Worm (Caenorhabditis elegans) whole organism, young adult: ENCODE data around the gene casy-1.

ENCODE experiments used
- F37B4.10 ChIP-seq: fragments of 200-800 bp; sonication (Bioruptor generic); IDR thresholded peaks from 2 replicates; pipeline ENCODE4 v1.3.6; 2022; ENCODE audit warnings: missing genetic modification characterization, missing compliant biosample characterization
- F52B5.7 ChIP-seq: sonication (generic microtip); optimal IDR thresholded peaks from 2 replicates; lab custom pipeline; 2016; ENCODE audit warnings: mild to moderate bottlenecking, missing genetic modification characterization, missing compliant biosample characterization
- F57C9.4 ChIP-seq: sonication (generic microtip); optimal IDR thresholded peaks from 2 replicates; lab custom pipeline; 2017; ENCODE audit warnings: mild to moderate bottlenecking, missing genetic modification characterization, missing compliant biosample characterization
- K12H6.12 ChIP-seq: fragments of 200-800 bp; sonication (Bioruptor generic); optimal IDR thresholded peaks from 2 replicates; lab custom pipeline; 2018; ENCODE audit warnings: mild to moderate bottlenecking, missing genetic modification characterization, missing compliant biosample characterization
- atf-7 ChIP-seq: sonication (generic microtip); optimal IDR thresholded peaks from 2 replicates; lab custom pipeline; 2017; ENCODE audit warnings: mild to moderate bottlenecking, missing genetic modification characterization, missing compliant biosample characterization
- attf-5 ChIP-seq: fragments of 200-800 bp; sonication (Bioruptor generic); optimal IDR thresholded peaks from 2 replicates; lab custom pipeline; 2018; ENCODE audit warnings: mild to moderate bottlenecking, missing genetic modification characterization, missing compliant biosample characterization
- bed-1 ChIP-seq: fragments of 200-800 bp; sonication (Bioruptor generic); IDR thresholded peaks from 2 replicates; pipeline ENCODE4 v1.3.6; 2022; ENCODE audit warnings: missing genetic modification reagents, missing genetic modification characterization, missing compliant biosample characterization
- cebp-1 ChIP-seq, 2 experiments: fragments of 200-800 bp in 1 of 2; sonication (Bioruptor generic) in 1 of 2; sonication (generic microtip) in 1 of 2; IDR thresholded peaks in 1 of 2; optimal IDR thresholded peaks in 1 of 2; 2 replicates each; pipeline versions ENCODE4 v1.3.6 to Lab custom; 2017 to 2022; ENCODE audit warnings: missing compliant biosample characterization in 2 of 2, missing genetic modification characterization in 2 of 2, mild to moderate bottlenecking in 1 of 2, missing genetic modification reagents in 1 of 2, moderate library complexity in 1 of 2
- ceh-100 ChIP-seq: fragments of 200-800 bp; sonication (Bioruptor generic); IDR thresholded peaks from 2 replicates; pipeline ENCODE4 v1.3.6; 2022; ENCODE audit warnings: missing genetic modification reagents, missing genetic modification characterization, missing compliant biosample characterization
- ceh-40 ChIP-seq: fragments of 200-800 bp; sonication (Bioruptor generic); IDR thresholded peaks from 2 replicates; pipeline ENCODE4 v1.3.6; 2022; ENCODE audit warnings: missing genetic modification characterization, missing compliant biosample characterization
- ceh-58 ChIP-seq: fragments of 200-800 bp; sonication (Bioruptor generic); IDR thresholded peaks from 2 replicates; pipeline ENCODE4 v1.3.6; 2022; ENCODE audit warnings: missing genetic modification characterization, missing compliant biosample characterization
- ceh-79 ChIP-seq: sonication (generic microtip); optimal IDR thresholded peaks from 2 replicates; lab custom pipeline; 2017; ENCODE audit warnings: mild to moderate bottlenecking, missing genetic modification characterization, missing compliant biosample characterization
- ceh-91 ChIP-seq: fragments of 200-800 bp; sonication (Bioruptor generic); IDR thresholded peaks from 2 replicates; pipeline ENCODE4 v1.3.6; 2022; ENCODE audit warnings: missing genetic modification reagents, missing genetic modification characterization, missing compliant biosample characterization
- dpff-1 ChIP-seq: sonication (generic microtip); optimal IDR thresholded peaks from 2 replicates; lab custom pipeline; 2017; ENCODE audit warnings: mild to moderate bottlenecking, missing genetic modification characterization, missing compliant biosample characterization
- ekl-4 ChIP-seq: fragments of 200-800 bp; sonication (Bioruptor generic); IDR thresholded peaks from 2 replicates; pipeline ENCODE4 v1.3.6; 2022; ENCODE audit warnings: missing genetic modification reagents, missing genetic modification characterization, missing compliant biosample characterization
- gei-17 ChIP-seq: fragments of 200-800 bp; sonication (Bioruptor generic); optimal IDR thresholded peaks from 2 replicates; lab custom pipeline; 2018; ENCODE audit warnings: mild to moderate bottlenecking, missing genetic modification characterization, missing compliant biosample characterization
- him-1 ChIP-seq: sonication (generic microtip); optimal IDR thresholded peaks from 2 replicates; lab custom pipeline; 2016; ENCODE audit warnings: missing genotype, missing genetic modification reagents, missing genetic modification characterization, missing compliant biosample characterization
- hlh-12 ChIP-seq: sonication (generic microtip); optimal IDR thresholded peaks from 2 replicates; lab custom pipeline; 2016; ENCODE audit warnings: missing genetic modification characterization, missing compliant biosample characterization
- hlh-26 ChIP-seq: fragments of 200-800 bp; sonication (Bioruptor generic); conservative IDR thresholded peaks from 2 replicates; pipeline ENCODE4 v1.3.6; 2022; ENCODE audit warnings: missing genetic modification reagents, missing genetic modification characterization, missing compliant biosample characterization
- hmg-1.2 ChIP-seq: fragments of 200-800 bp; sonication (Bioruptor generic); IDR thresholded peaks from 2 replicates; pipeline ENCODE4 v1.3.6; 2022; ENCODE audit warnings: missing genetic modification reagents, missing genetic modification characterization, missing compliant biosample characterization
- hmg-20 ChIP-seq: fragments of 200-800 bp; sonication (Bioruptor generic); IDR thresholded peaks from 2 replicates; pipeline ENCODE4 v1.3.6; 2022; ENCODE audit warnings: missing genetic modification reagents, missing genetic modification characterization, missing compliant biosample characterization
- hsf-1 ChIP-seq: fragments of 200-800 bp; sonication (Bioruptor generic); IDR thresholded peaks from 2 replicates; pipeline ENCODE4 v1.3.6; 2022; ENCODE audit warnings: missing genetic modification reagents, missing genetic modification characterization, missing compliant biosample characterization
- let-526 ChIP-seq: fragments of 200-800 bp; sonication (Bioruptor generic); IDR thresholded peaks from 2 replicates; pipeline ENCODE4 v1.3.6; 2022; ENCODE audit warnings: missing genetic modification reagents, missing genetic modification characterization, missing compliant biosample characterization
- lin-26 ChIP-seq: fragments of 200-800 bp; sonication (Bioruptor generic); IDR thresholded peaks from 2 replicates; pipeline ENCODE4 v1.3.6; 2022; ENCODE audit warnings: missing genetic modification reagents, missing genetic modification characterization, missing compliant biosample characterization
- lin-35 ChIP-seq, 3 experiments: fragments of 150-350 bp in 2 of 3; sonication (generic microtip) in 1 of 3; optimal IDR thresholded peaks; 2 replicates each; lab custom pipeline; 2014 to 2018; ENCODE audit warnings: missing biosample characterization in 3 of 3, missing genetic modification characterization in 3 of 3, missing genetic modification reagents in 3 of 3
- lin-40 ChIP-seq: sonication (generic microtip); optimal IDR thresholded peaks from 2 replicates; lab custom pipeline; 2016; ENCODE audit warnings: missing genetic modification characterization, mild to moderate bottlenecking, missing compliant biosample characterization, missing genotype, missing genetic modification reagents
- lsl-1 ChIP-seq: fragments of 200-800 bp; sonication (Bioruptor generic); optimal IDR thresholded peaks from 2 replicates; lab custom pipeline; 2018; ENCODE audit warnings: mild to moderate bottlenecking, missing genetic modification characterization, moderate library complexity, missing compliant biosample characterization
- madf-3 ChIP-seq: fragments of 200-800 bp; sonication (Bioruptor generic); IDR thresholded peaks from 2 replicates; pipeline ENCODE4 v1.3.6; 2022; ENCODE audit warnings: missing genetic modification reagents, missing genetic modification characterization, missing compliant biosample characterization
- mxl-1 ChIP-seq: sonication (generic microtip); optimal IDR thresholded peaks from 2 replicates; lab custom pipeline; 2016; ENCODE audit warnings: missing genetic modification characterization, missing compliant biosample characterization
- nfya-2 ChIP-seq: fragments of 200-800 bp; sonication (Bioruptor generic); IDR thresholded peaks from 2 replicates; pipeline ENCODE4 v1.3.6; 2022; ENCODE audit warnings: missing genetic modification reagents, missing genetic modification characterization, missing compliant biosample characterization
- nfyb-1 ChIP-seq: fragments of 200-800 bp; sonication (Bioruptor generic); IDR thresholded peaks from 2 replicates; pipeline ENCODE4 v1.3.6; 2022; ENCODE audit warnings: missing genetic modification reagents, missing genetic modification characterization, missing compliant biosample characterization
- nhr-179 ChIP-seq: sonication (generic microtip); optimal IDR thresholded peaks from 2 replicates; lab custom pipeline; 2016; ENCODE audit warnings: mild to moderate bottlenecking, missing genetic modification characterization, missing compliant biosample characterization
- pha-4 ChIP-seq: fragments of 150-350 bp; sonication (generic microtip); optimal IDR thresholded peaks from 2 replicates; lab custom pipeline; 2014; ENCODE audit warnings: missing biosample characterization, missing genetic modification reagents, missing genetic modification characterization
- rcor-1 ChIP-seq: fragments of 200-800 bp; sonication (Bioruptor generic); IDR thresholded peaks from 2 replicates; pipeline ENCODE4 v1.3.6; 2022; ENCODE audit warnings: missing genetic modification reagents, missing genetic modification characterization, missing compliant biosample characterization
- repo-1 ChIP-seq: sonication (generic microtip); optimal IDR thresholded peaks from 2 replicates; lab custom pipeline; 2017; ENCODE audit warnings: mild to moderate bottlenecking, missing genetic modification characterization, missing compliant biosample characterization
- snpc-1.3 ChIP-seq: sonication (generic microtip); optimal IDR thresholded peaks from 2 replicates; lab custom pipeline; 2017; ENCODE audit warnings: missing genetic modification characterization, mild to moderate bottlenecking, missing compliant biosample characterization, antibody characterized with exemption, moderate library complexity, missing genotype, missing genetic modification reagents; ENCODE audit not compliant: insufficient read depth
- snpc-4 ChIP-seq, 5 experiments: fragments of 150-350 bp in 1 of 5; sonication (generic microtip) in 4 of 5; optimal IDR thresholded peaks; 2 replicates each; lab custom pipeline; 2014 to 2018; ENCODE audit warnings: missing genetic modification characterization in 5 of 5, missing biosample characterization in 3 of 5, antibody characterized with exemption in 2 of 5, mild to moderate bottlenecking in 2 of 5, missing compliant biosample characterization in 2 of 5, missing genotype in 2 of 5, moderate library complexity in 2 of 5, missing genetic modification reagents in 1 of 5
- tbp1 ChIP-seq: fragments of 200-800 bp; sonication (Bioruptor generic); optimal IDR thresholded peaks from 2 replicates; lab custom pipeline; 2018; ENCODE audit warnings: mild to moderate bottlenecking, missing genetic modification characterization, missing compliant biosample characterization
- unc-62 ChIP-seq: fragments of 150-350 bp; optimal IDR thresholded peaks from 2 replicates; lab custom pipeline; 2014; ENCODE audit warnings: missing biosample characterization, missing genetic modification reagents, missing genetic modification characterization
- ztf-26 ChIP-seq: sonication (generic microtip); optimal IDR thresholded peaks from 2 replicates; lab custom pipeline; 2017; ENCODE audit warnings: missing genetic modification characterization, missing compliant biosample characterization
- ztf-3 ChIP-seq: fragments of 200-800 bp; sonication (Bioruptor generic); optimal IDR thresholded peaks from 2 replicates; lab custom pipeline; 2018; ENCODE audit warnings: mild to moderate bottlenecking, missing genetic modification characterization, missing compliant biosample characterization

casy-1 gene

ce11 chrII:5969303-5969702, 12.8 kb upstream of the casy-1 start, which contains the start of gene B0034.4:
Gene B0034.4 (minus strand): TSS chrII:5969531.
- TF ChIP-seq ztf-3 (GFP tag; lab: Kevin White, UChicago) (no peak), K12H6.12 (tag; lab: Kevin White, UChicago) (no peak), tbp1 (GFP tag; lab: Kevin White, UChicago) (no peak), ceh-100 (no peak), nfya-2 (GFP tag; lab: Robert Waterston, UW) (no peak), gei-17 (GFP tag; lab: Kevin White, UChicago) (no peak), F37B4.10 (GFP tag; lab: Robert Waterston, UW) (no peak), ceh-58 (no peak), pha-4 (tag; lab: Kevin White, UChicago) (no peak), ztf-26 (no peak), hlh-12 (tag; lab: Kevin White, UChicago) (no peak), him-1 (tag; lab: Kevin White, UChicago) (no peak), F57C9.4 (tag; lab: Kevin White, UChicago) (no peak)

- no peak for TF ChIP-seq hlh-12 (tag; lab: Kevin White, UChicago)
- no peak for TF ChIP-seq ceh-91 (GFP tag; lab: Robert Waterston, UW)
- TF ChIP-seq ceh-100 = no peak
- TF ChIP-seq repo-1 (tag; lab: Kevin White, UChicago) = no peak
- no peak for TF ChIP-seq ekl-4
- no peak for TF ChIP-seq ceh-40
- no peak for TF ChIP-seq atf-7 (tag; lab: Kevin White, UChicago)
- TF ChIP-seq madf-3 (GFP tag; lab: Robert Waterston, UW) = no peak
- no peak for TF ChIP-seq bed-1 (GFP tag; lab: Robert Waterston, UW)
- no peak for TF ChIP-seq lin-40 (tag; lab: Kevin White, UChicago)
These were observed 11.6 kb upstream of the casy-1 start, which contains the start of gene B0034.1 for ce11 chrII:5968037-5968436. Gene B0034.1 (plus strand): TSS chrII:5968337.

ce11 chrII:5966637-5967036, 10.2 kb upstream of the casy-1 start:
- TF ChIP-seq attf-5 (GFP tag; lab: Kevin White, UChicago) (no peak), nfyb-1 (GFP tag; lab: Robert Waterston, UW) (no peak), snpc-4 (GFP tag; optimal IDR thresholded peaks at IDR 0.05; lab: Kevin White, UChicago) (no peak), snpc-4 (tag; optimal IDR thresholded peaks at IDR 0.05; lab: Kevin White, UChicago) (no peak), hmg-1.2 (peak; percentile 80), F52B5.7 (no peak), cebp-1 (GFP tag; IDR thresholded peaks at IDR 0.05; lab: Robert Waterston, UW) (peak; percentile 73), cebp-1 (tag; optimal IDR thresholded peaks at IDR 0.05; lab: Kevin White, UChicago) (no peak)
- TF ChIP-seq, all 124 proteins: peak for 2

ce11 chrII:5964962-5965361, 8.5 kb upstream of the casy-1 start:
- no peak for TF ChIP-seq lin-26 (GFP tag; lab: Robert Waterston, UW)
- no peak for TF ChIP-seq hsf-1 (GFP tag; lab: Robert Waterston, UW)
- no peak for TF ChIP-seq let-526 (GFP tag; lab: Robert Waterston, UW)
- no peak for TF ChIP-seq lin-35 (GFP tag; optimal IDR thresholded peaks at IDR 0.05; lab: Kevin White, UChicago)
- no peak for TF ChIP-seq hmg-20 (GFP tag; lab: Robert Waterston, UW)
- TF ChIP-seq F37B4.10 (GFP tag; lab: Robert Waterston, UW) = no peak
- TF ChIP-seq snpc-1.3 (tag; lab: Kevin White, UChicago) = no peak
- TF ChIP-seq nhr-179 (tag; lab: Kevin White, UChicago) = no peak
- TF ChIP-seq lsl-1 (GFP tag; lab: Kevin White, UChicago) = no peak
- TF ChIP-seq attf-5 (GFP tag; lab: Kevin White, UChicago) = no peak
- no peak for TF ChIP-seq repo-1 (tag; lab: Kevin White, UChicago)
- TF ChIP-seq ceh-79 (tag; lab: Kevin White, UChicago) = no peak
- TF ChIP-seq mxl-1 (tag; lab: Kevin White, UChicago) = no peak
- TF ChIP-seq unc-62 = no peak
- TF ChIP-seq hlh-26 (GFP tag; lab: Robert Waterston, UW) = no peak
- no peak for TF ChIP-seq dpff-1
- no peak for TF ChIP-seq rcor-1 (GFP tag; lab: Robert Waterston, UW)
